Worm (Caenorhabditis elegans) whole organism, L4 larva: Measurements from ENCODE around the gene jkk-1.

Experiments used
- F49E8.2 ChIP-seq: sonication (generic microtip); optimal IDR thresholded peaks from 2 replicates; lab custom pipeline; 2016; ENCODE audit warnings: missing compliant biosample characterization, mild to moderate bottlenecking, missing genetic modification characterization, borderline replicate concordance
- ZK337.2 ChIP-seq: fragments of 200-800 bp; sonication (Bioruptor generic); IDR thresholded peaks from 2 replicates; pipeline ENCODE4 v1.3.6; 2022; ENCODE audit warnings: missing genetic modification reagents, missing genetic modification characterization, missing compliant biosample characterization
- ZK546.5 ChIP-seq, 2 experiments: sonication (generic microtip); optimal IDR thresholded peaks; 2 replicates each; lab custom pipeline; 2017; ENCODE audit warnings: missing biosample characterization in 2 of 2, missing genetic modification characterization in 2 of 2
- aha-1 ChIP-seq: fragments of 150-350 bp; peaks from one replicate; lab custom pipeline; 2014; ENCODE audit warnings: missing biosample characterization, missing genetic modification characterization
- ama-1 ChIP-seq: fragments of 150-350 bp; optimal IDR thresholded peaks from 2 replicates; lab custom pipeline; 2014; ENCODE audit warnings: inconsistent platforms, mixed read lengths
- ctbp-1 ChIP-seq: fragments of 200-800 bp; sonication (Bioruptor generic); IDR thresholded peaks from 2 replicates; pipeline ENCODE4 v1.3.6; 2022; ENCODE audit warnings: missing genetic modification reagents, missing genetic modification characterization, missing compliant biosample characterization
- daf-16 ChIP-seq, 3 experiments: sonication (generic microtip); optimal IDR thresholded peaks; 2 replicates each; lab custom pipeline; 2016 to 2017; ENCODE audit warnings: missing genetic modification characterization in 3 of 3, missing genetic modification reagents in 3 of 3, mild to moderate bottlenecking in 2 of 3, missing compliant biosample characterization in 2 of 3, missing biosample characterization in 1 of 3, moderate library complexity in 1 of 3
- daf-19 ChIP-seq: fragments of 200-800 bp; sonication (Bioruptor generic); conservative IDR thresholded peaks from 2 replicates; pipeline ENCODE4 v1.3.6; 2022; ENCODE audit warnings: missing genetic modification characterization, missing compliant biosample characterization
- daf-8 ChIP-seq: fragments of 200-800 bp; sonication (Bioruptor generic); IDR thresholded peaks from 2 replicates; pipeline ENCODE4 v1.3.6; 2022; ENCODE audit warnings: missing genetic modification characterization, missing compliant biosample characterization
- dmd-6 ChIP-seq: fragments of 200-800 bp; sonication (Bioruptor generic); IDR thresholded peaks from 2 replicates; pipeline ENCODE4 v1.3.6; 2022; ENCODE audit warnings: missing genetic modification reagents, missing genetic modification characterization, missing compliant biosample characterization
- dmd-8 ChIP-seq: fragments of 200-800 bp; sonication (Bioruptor generic); IDR thresholded peaks from 2 replicates; pipeline ENCODE4 v1.3.6; 2022; ENCODE audit warnings: missing genetic modification characterization, missing compliant biosample characterization
- dve-1 ChIP-seq: sonication (generic microtip); optimal IDR thresholded peaks from 2 replicates; lab custom pipeline; 2017; ENCODE audit warnings: antibody characterized with exemption, mild to moderate bottlenecking, missing genetic modification characterization, missing compliant biosample characterization; ENCODE audit not compliant: insufficient read depth
- egl-43 ChIP-seq: fragments of 200-800 bp; sonication (Bioruptor generic); IDR thresholded peaks from 2 replicates; pipeline ENCODE4 v1.3.6; 2022; ENCODE audit warnings: missing genetic modification reagents, missing genetic modification characterization, missing compliant biosample characterization
- fos-1 ChIP-seq: fragments of 150-350 bp; optimal IDR thresholded peaks from 2 replicates; lab custom pipeline; 2014; ENCODE audit warnings: missing biosample characterization, missing genetic modification characterization
- hlh-11 ChIP-seq: fragments of 200-800 bp; sonication (Bioruptor generic); optimal IDR thresholded peaks from 2 replicates; lab custom pipeline; 2018; ENCODE audit warnings: mild to moderate bottlenecking, missing genetic modification characterization, missing compliant biosample characterization
- hlh-30 ChIP-seq: sonication (generic microtip); optimal IDR thresholded peaks from 2 replicates; lab custom pipeline; 2017; ENCODE audit warnings: antibody characterized with exemption, mild to moderate bottlenecking, missing genetic modification characterization, missing compliant biosample characterization; ENCODE audit not compliant: insufficient read depth
- lsy-2 ChIP-seq, 2 experiments: fragments of 150-350 bp in 1 of 2; sonication (generic microtip) in 1 of 2; optimal IDR thresholded peaks; 2 replicates each; lab custom pipeline; 2014 to 2017; ENCODE audit warnings: missing biosample characterization in 2 of 2, missing genetic modification characterization in 2 of 2
- madf-5 ChIP-seq, 2 experiments: fragments of 200-800 bp; sonication (Bioruptor generic); IDR thresholded peaks; 2 replicates each; pipeline ENCODE4 v1.3.6; 2022; ENCODE audit warnings: missing compliant biosample characterization in 2 of 2, missing genetic modification characterization in 2 of 2
- mdl-1 ChIP-seq, 2 experiments: fragments of 150-350 bp in 1 of 2; sonication (generic microtip) in 1 of 2; optimal IDR thresholded peaks; 2 replicates each; lab custom pipeline; 2014 to 2017; ENCODE audit warnings: missing biosample characterization in 2 of 2, missing genetic modification characterization in 2 of 2
- mxl-3 ChIP-seq: fragments of 200-800 bp; sonication (Bioruptor generic); optimal IDR thresholded peaks from 2 replicates; lab custom pipeline; 2018; ENCODE audit warnings: mild to moderate bottlenecking, missing genetic modification characterization, missing compliant biosample characterization
- nhr-111 ChIP-seq: fragments of 200-800 bp; sonication (Bioruptor generic); optimal IDR thresholded peaks from 2 replicates; lab custom pipeline; 2018; ENCODE audit warnings: mild to moderate bottlenecking, missing genetic modification characterization, missing compliant biosample characterization
- nhr-28 ChIP-seq: fragments of 150-350 bp; optimal IDR thresholded peaks from 2 replicates; lab custom pipeline; 2014; ENCODE audit warnings: missing biosample characterization, missing genetic modification characterization
- nhr-48 ChIP-seq: sonication (generic microtip); optimal IDR thresholded peaks from 2 replicates; lab custom pipeline; 2016; ENCODE audit warnings: mild to moderate bottlenecking, missing genetic modification characterization, missing compliant biosample characterization
- nhr-77 ChIP-seq: fragments of 150-350 bp; optimal IDR thresholded peaks from 2 replicates; lab custom pipeline; 2014; ENCODE audit warnings: missing biosample characterization, missing genetic modification characterization
- php-3 ChIP-seq: fragments of 200-800 bp; sonication (Bioruptor generic); IDR thresholded peaks from 2 replicates; pipeline ENCODE4 v1.3.6; 2022; ENCODE audit warnings: missing genetic modification reagents, missing genetic modification characterization, missing compliant biosample characterization
- pqm-1 ChIP-seq: sonication (generic microtip); optimal IDR thresholded peaks from 2 replicates; lab custom pipeline; 2017; ENCODE audit warnings: missing biosample characterization, missing genetic modification characterization
- rbr-2 ChIP-seq: sonication (generic microtip); optimal IDR thresholded peaks from 2 replicates; lab custom pipeline; 2016; ENCODE audit warnings: missing genotype, missing genetic modification characterization, missing compliant biosample characterization
- saeg-2 ChIP-seq: fragments of 200-800 bp; sonication (Bioruptor generic); IDR thresholded peaks from 2 replicates; pipeline ENCODE4 v1.3.6; 2022; ENCODE audit warnings: missing genetic modification reagents, missing genetic modification characterization, missing compliant biosample characterization
- snpc-1.2 ChIP-seq: fragments of 200-800 bp; sonication (Bioruptor generic); IDR thresholded peaks from 2 replicates; pipeline ENCODE4 v1.3.6; 2022; ENCODE audit warnings: missing genetic modification reagents, missing genetic modification characterization, missing compliant biosample characterization
- snpc-4 ChIP-seq: fragments of 150-350 bp; optimal IDR thresholded peaks from 2 replicates; lab custom pipeline; 2014; ENCODE audit warnings: missing biosample characterization, missing genetic modification characterization
- spr-3 ChIP-seq: fragments of 200-800 bp; sonication (Bioruptor generic); optimal IDR thresholded peaks from 2 replicates; lab custom pipeline; 2018; ENCODE audit warnings: mild to moderate bottlenecking, missing genetic modification characterization, missing compliant biosample characterization
- unc-39 ChIP-seq: sonication (generic microtip); optimal IDR thresholded peaks from 2 replicates; lab custom pipeline; 2017; ENCODE audit warnings: missing biosample characterization, missing genetic modification characterization
- unc-62 ChIP-seq, 3 experiments: fragments of 150-350 bp in 1 of 3; sonication (generic microtip); optimal IDR thresholded peaks in 2 of 3; peaks in 1 of 3; 1 replicate in 1 of 3; 2 replicates in 2 of 3; lab custom pipeline; 2014 to 2017; ENCODE audit warnings: missing biosample characterization in 3 of 3, missing genetic modification characterization in 3 of 3, missing genetic modification reagents in 3 of 3, missing genotype in 1 of 3
- vab-7 ChIP-seq: fragments of 200-800 bp; sonication (Bioruptor generic); IDR thresholded peaks from 2 replicates; pipeline ENCODE4 v1.3.6; 2022; ENCODE audit warnings: missing genetic modification reagents, missing genetic modification characterization, missing compliant biosample characterization
- zag-1 ChIP-seq: fragments of 150-350 bp; optimal IDR thresholded peaks from 2 replicates; lab custom pipeline; 2014; ENCODE audit warnings: missing biosample characterization, missing genetic modification characterization

jkk-1 gene

DNA sequence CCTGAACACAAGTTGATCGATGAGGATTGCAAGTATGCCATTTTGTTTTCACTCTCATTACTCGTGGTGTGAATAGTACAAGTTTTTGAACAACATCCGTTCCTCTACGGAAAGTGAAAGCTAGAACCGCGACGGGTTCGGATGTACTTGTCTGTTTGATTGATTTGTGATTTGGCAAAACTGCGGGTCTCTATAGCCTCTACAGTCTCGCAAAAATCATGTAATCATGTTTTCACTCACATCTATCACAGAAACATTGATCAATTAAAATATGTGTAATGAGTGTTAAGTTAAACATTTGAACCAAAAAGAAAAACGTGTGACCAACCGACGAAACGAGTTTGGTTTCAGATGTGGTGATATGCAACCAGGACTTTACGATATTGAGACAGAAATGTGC lies 28.9 kb upstream of the jkk-1 start:
- TF ChIP-seq aha-1 (tag; lab: Kevin White, UChicago) (peak; percentile 90), ZK546.5 (tag; optimal IDR thresholded peaks at IDR 0.05; lab: Kevin White, UChicago) (no peak), snpc-1.2 (GFP tag; lab: Robert Waterston, UW) (no peak), nhr-48 (tag; lab: Kevin White, UChicago) (peak; percentile 48), hlh-30 (tag; lab: Kevin White, UChicago) (peak; percentile 24), unc-62 (GFP tag; optimal IDR thresholded peaks at IDR 0.05 in 1 of 2; lab: Kevin White, UChicago) (peak in 1 of 2 experiments; percentile 78), unc-62 (tag; optimal IDR thresholded peaks at IDR 0.05; lab: Kevin White, UChicago) (no peak), mxl-3 (GFP tag; lab: Kevin White, UChicago) (peak; percentile 0), mdl-1 (tag; optimal IDR thresholded peaks at IDR 0.05; lab: Kevin White, UChicago) (peak in 1 of 2 experiments; percentile 71), nhr-28 (peak; percentile 12), nhr-111 (GFP tag; lab: Kevin White, UChicago) (no peak), hlh-11 (tag; lab: Kevin White, UChicago) (peak; percentile 27)

DNA sequence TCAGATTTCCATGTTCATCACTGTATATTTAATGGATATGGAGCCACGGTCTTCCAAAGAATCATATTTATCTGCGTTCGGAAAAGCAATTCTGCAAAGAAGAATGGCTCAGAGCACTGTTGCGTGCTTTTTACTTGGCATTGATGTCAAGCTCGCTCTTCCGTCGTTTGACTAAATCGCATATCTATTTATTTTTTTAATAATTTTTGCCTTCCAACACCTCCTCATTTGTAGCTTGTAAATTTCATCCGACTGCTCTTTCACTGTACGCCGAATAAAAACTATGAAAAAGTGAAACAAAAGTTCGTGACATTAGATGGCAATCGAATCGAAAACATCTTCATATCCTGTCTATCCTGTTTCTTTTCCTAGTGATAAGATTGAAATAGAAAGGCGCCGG lies 28.4 kb upstream of the jkk-1 start, which contains the start of gene C26B9.2:
TSS of gene C26B9.2 (plus strand) at position 301 of the 400 bp plus-strand sequence.
- no peak for TF ChIP-seq rbr-2 (tag; lab: Kevin White, UChicago)
- TF ChIP-seq snpc-4, result no peak
- no peak for TF ChIP-seq dmd-8 (GFP tag; lab: Robert Waterston, UW)
- no peak for TF ChIP-seq daf-8 (GFP tag; lab: Robert Waterston, UW)
- no peak for TF ChIP-seq ama-1 (lab: Kevin White, UChicago)

DNA sequence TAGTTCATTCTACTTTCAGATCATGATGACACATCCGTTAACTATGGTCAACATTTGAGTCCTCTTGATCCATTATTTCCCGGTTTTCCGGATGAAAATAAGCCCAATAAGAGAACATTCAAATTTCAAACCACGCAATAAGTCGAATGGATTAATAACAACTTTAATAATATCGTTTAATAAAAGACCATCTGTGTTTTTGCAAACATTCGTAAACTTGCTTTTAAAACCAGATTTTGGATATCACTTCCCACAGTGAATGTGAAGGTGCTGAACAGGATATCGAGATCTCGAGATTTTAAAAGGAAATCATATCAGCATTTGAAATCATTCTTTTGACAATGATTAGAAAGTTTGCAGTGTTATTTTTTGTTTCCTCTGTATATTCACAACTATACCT lies 26.3 kb upstream of the jkk-1 start, which contains the start of gene C26B9.7:
TSS of gene C26B9.7 (plus strand) at position 301 of the 400 bp plus-strand sequence.
- TF ChIP-seq nhr-111 (GFP tag; lab: Kevin White, UChicago) (no peak), ctbp-1 (GFP tag; lab: Robert Waterston, UW) (no peak), ZK337.2 (no peak), fos-1 (tag; lab: Kevin White, UChicago) (no peak), unc-62 (GFP tag; optimal IDR thresholded peaks at IDR 0.05 in 1 of 2; lab: Kevin White, UChicago) (peak in 1 of 2 experiments; percentile 58), unc-62 (tag; optimal IDR thresholded peaks at IDR 0.05; lab: Kevin White, UChicago) (no peak), unc-39 (tag; lab: Kevin White, UChicago) (no peak), lsy-2 (tag; optimal IDR thresholded peaks at IDR 0.05; lab: Kevin White, UChicago) (no peak), nhr-77 (no peak)
- TF ChIP-seq, all 104 proteins: peak for 1

DNA sequence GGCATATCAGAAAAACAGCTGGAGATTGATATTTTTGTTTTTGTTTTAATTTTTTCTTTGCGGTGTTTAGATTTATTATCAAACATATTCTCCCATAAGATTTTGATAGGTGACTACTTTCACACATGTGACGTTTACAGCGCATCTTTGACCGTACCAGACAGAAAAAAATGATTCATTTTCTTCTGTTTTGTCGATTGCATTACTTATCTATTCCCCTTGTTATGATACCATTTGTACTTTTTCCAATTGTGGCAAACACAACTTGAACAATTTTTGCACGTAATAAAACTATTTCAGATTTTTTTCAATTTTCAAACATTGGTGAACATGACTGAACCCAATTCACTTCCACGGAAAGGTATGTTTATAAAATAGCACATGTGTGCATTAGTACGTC lies 24.0 kb upstream of the jkk-1 start, which contains the start of gene C26B9.1:
TSS of gene C26B9.1 (plus strand) at position 301 of the 400 bp plus-strand sequence.
- TF ChIP-seq daf-19 (no peak), egl-43 (GFP tag; lab: Robert Waterston, UW) (no peak), php-3 (GFP tag; lab: Robert Waterston, UW) (no peak), F49E8.2 (tag; lab: Kevin White, UChicago) (no peak), dve-1 (tag; lab: Kevin White, UChicago) (no peak), rbr-2 (tag; lab: Kevin White, UChicago) (no peak), saeg-2 (GFP tag; lab: Robert Waterston, UW) (no peak), vab-7 (GFP tag; lab: Robert Waterston, UW) (no peak), zag-1 (no peak)

DNA sequence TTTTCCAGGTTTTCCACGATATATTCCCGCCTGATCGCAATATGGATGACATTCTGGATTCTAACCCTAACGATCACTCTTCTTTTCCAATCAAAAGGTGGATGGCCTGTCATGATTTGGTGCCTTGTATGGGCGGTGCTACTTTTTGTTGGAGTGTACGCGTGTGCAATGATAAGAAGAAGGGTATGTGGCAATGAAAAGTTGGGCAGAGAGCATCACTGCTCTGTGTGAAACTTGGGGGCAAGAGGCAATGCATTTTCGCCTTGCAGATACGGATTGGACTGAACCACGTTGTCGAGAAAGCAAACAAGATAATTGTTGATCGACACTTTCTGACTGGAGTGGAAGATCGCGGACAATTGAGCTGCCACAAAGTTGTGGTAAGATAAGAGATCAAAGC lies 22.0 kb upstream of the jkk-1 start:
- TF ChIP-seq nhr-28 (peak; percentile 26), pqm-1 (tag; lab: Kevin White, UChicago) (peak; percentile 58), spr-3 (GFP tag; lab: Kevin White, UChicago) (no peak), madf-5 (GFP tag; IDR thresholded peaks at IDR 0.05; lab: Robert Waterston, UW) (no peak), hlh-11 (tag; lab: Kevin White, UChicago) (peak; percentile 38), hlh-30 (tag; lab: Kevin White, UChicago) (peak; percentile 39), daf-16 (GFP tag; optimal IDR thresholded peaks at IDR 0.05; lab: Kevin White, UChicago) (no peak), daf-16 (tag; optimal IDR thresholded peaks at IDR 0.05; lab: Kevin White, UChicago) (peak; percentile 28), dmd-6 (GFP tag; lab: Robert Waterston, UW) (peak; percentile 58), mxl-3 (GFP tag; lab: Kevin White, UChicago) (peak; percentile 70)
